Fruit fly (Drosophila melanogaster) whole organism, pupa: ENCODE data around the gene Culd.

Experiments
- CG10348 ChIP-seq: fragments of 200-800 bp; sonication (Bioruptor generic); IDR thresholded peaks from 2 replicates; pipeline ENCODE4 v1.3.6; 2022; ENCODE audit warnings: missing biosample characterization, missing genetic modification characterization
- CG12605 ChIP-seq: fragments of 200-800 bp; sonication (Bioruptor generic); IDR thresholded peaks from 2 replicates; pipeline ENCODE4 v1.3.6; 2022; ENCODE audit warnings: missing biosample characterization, missing genetic modification characterization
- CG13204 ChIP-seq: fragments of 200-800 bp; sonication (Bioruptor generic); optimal IDR thresholded peaks from 2 replicates; lab custom pipeline; 2018; ENCODE audit warnings: missing biosample characterization, mild to moderate bottlenecking, missing genetic modification characterization, moderate library complexity
- CG14655 ChIP-seq: fragments of 200-800 bp; sonication (Bioruptor generic); optimal IDR thresholded peaks from 3 replicates; lab custom pipeline; 2017; ENCODE audit warnings: mild to moderate bottlenecking, missing biosample characterization, missing genetic modification reagents, missing genetic modification characterization
- CG15710 ChIP-seq: fragments of 200-800 bp; sonication (Bioruptor generic); optimal IDR thresholded peaks from 2 replicates; lab custom pipeline; 2018; ENCODE audit warnings: missing biosample characterization, mild to moderate bottlenecking, missing genetic modification characterization, moderate library complexity
- CG17806 ChIP-seq: fragments of 200-800 bp; sonication (Bioruptor generic); optimal IDR thresholded peaks from 2 replicates; lab custom pipeline; 2018; ENCODE audit warnings: missing biosample characterization, mild to moderate bottlenecking, missing genetic modification characterization, moderate library complexity
- CG32121 ChIP-seq: fragments of 200-800 bp; sonication (Bioruptor generic); IDR thresholded peaks from 2 replicates; pipeline ENCODE4 v1.3.6; 2022; ENCODE audit warnings: missing biosample characterization, missing genetic modification characterization
- CG34367 ChIP-seq: fragments of 200-800 bp; sonication (Bioruptor generic); optimal IDR thresholded peaks from 2 replicates; lab custom pipeline; 2018; ENCODE audit warnings: missing biosample characterization, mild to moderate bottlenecking, missing genetic modification characterization
- CG4496 ChIP-seq: fragments of 200-800 bp; sonication (Bioruptor generic); IDR thresholded peaks from 3 replicates; pipeline ENCODE4 v1.3.6; 2022; ENCODE audit warnings: missing biosample characterization, missing genetic modification characterization
- CG8159 ChIP-seq: fragments of 200-800 bp; sonication (Bioruptor generic); optimal IDR thresholded peaks from 3 replicates; lab custom pipeline; 2018; ENCODE audit warnings: missing biosample characterization, mild to moderate bottlenecking, missing genetic modification characterization, moderate library complexity
- CG8301 ChIP-seq: fragments of 200-800 bp; sonication (Bioruptor generic); optimal IDR thresholded peaks from 2 replicates; lab custom pipeline; 2018; ENCODE audit warnings: missing biosample characterization, mild to moderate bottlenecking, missing genetic modification characterization
- CG9948 ChIP-seq: fragments of 200-800 bp; sonication (Bioruptor generic); optimal IDR thresholded peaks from 2 replicates; lab custom pipeline; 2018; ENCODE audit warnings: missing biosample characterization, mild to moderate bottlenecking, missing genetic modification characterization, moderate library complexity
- D1 ChIP-seq: fragments of 200-800 bp; sonication (Bioruptor generic); optimal IDR thresholded peaks from 2 replicates; lab custom pipeline; 2018; ENCODE audit warnings: missing biosample characterization, mild to moderate bottlenecking, missing genetic modification characterization, moderate library complexity
- EcR ChIP-seq: fragments of 200-800 bp; sonication (Bioruptor generic); optimal IDR thresholded peaks from 3 replicates; lab custom pipeline; 2019; ENCODE audit warnings: missing biosample characterization, missing genetic modification characterization, mild to moderate bottlenecking, moderate library complexity, missing genetic modification reagents
- Ets98B ChIP-seq: fragments of 200-800 bp; sonication (Bioruptor generic); IDR thresholded peaks from 2 replicates; pipeline ENCODE4 v1.3.6; 2022; ENCODE audit warnings: missing biosample characterization, missing genetic modification characterization
- Pif1A ChIP-seq: fragments of 200-800 bp; sonication (Bioruptor generic); optimal IDR thresholded peaks from 3 replicates; lab custom pipeline; 2016; ENCODE audit warnings: missing biosample characterization, missing genetic modification characterization
- Pif1B ChIP-seq: fragments of 200-800 bp; sonication (Bioruptor generic); optimal IDR thresholded peaks from 3 replicates; lab custom pipeline; 2016; ENCODE audit warnings: missing biosample characterization, missing genetic modification characterization
- Snoo ChIP-seq: fragments of 200-800 bp; sonication (Bioruptor generic); optimal IDR thresholded peaks from 3 replicates; lab custom pipeline; 2017; ENCODE audit warnings: missing biosample characterization, mild to moderate bottlenecking, missing genetic modification characterization, inconsistent platforms
- fd96Ca ChIP-seq: fragments of 200-800 bp; sonication (Bioruptor generic); IDR thresholded peaks from 3 replicates; pipeline ENCODE4 v1.3.6; 2022; ENCODE audit warnings: missing biosample characterization, missing genetic modification characterization
- gl ChIP-seq: fragments of 200-800 bp; sonication (Bioruptor generic); optimal IDR thresholded peaks from 2 replicates; lab custom pipeline; 2018; ENCODE audit warnings: missing biosample characterization, mild to moderate bottlenecking, missing genetic modification characterization
- rn ChIP-seq: fragments of 200-800 bp; sonication (Bioruptor generic); IDR thresholded peaks from 2 replicates; pipeline ENCODE4 v1.3.6; 2022; ENCODE audit warnings: missing biosample characterization, missing genetic modification characterization

The Culd gene

dm6 chr3L:8338921-8339320, 17.2 kb downstream of the Culd start, which contains the start of gene Pex2:
Gene Pex2 (plus strand): TSS chr3L:8339051.
- TF ChIP-seq CG32121 (GFP tag; lab: Robert Waterston, UW) (peak; percentile 18; the same call in 1 of the 2 replicates), CG13204 (GFP tag; lab: Kevin White, UChicago) (no peak), CG12605 (GFP tag; lab: Robert Waterston, UW) (no peak), CG34367 (no peak), CG15710 (no peak), CG8301 (tag; lab: Kevin White, UChicago) (peak; percentile 6), Pif1B (GFP tag; lab: Kevin White, UChicago) (no peak), fd96Ca (no peak), EcR (no peak), CG4496 (GFP tag; lab: Robert Waterston, UW) (0 out of 3 replicates have a peak, but pooled peaks have one; percentile 13), rn (GFP tag; lab: Robert Waterston, UW) (no peak), gl (tag; lab: Kevin White, UChicago) (no peak), Pif1A (peak; percentile 10), CG9948 (tag; lab: Kevin White, UChicago) (no peak), Snoo (tag; lab: Kevin White, UChicago) (no peak), D1 (tag; lab: Kevin White, UChicago) (no peak), CG8159 (tag; lab: Kevin White, UChicago) (peak; percentile 16)

dm6 chr3L:8336372-8336771, 19.7 kb downstream of the Culd start, which contains the start of gene Cpr66Cb:
Gene Cpr66Cb (plus strand): TSS chr3L:8336672.
- TF ChIP-seq CG8301 (tag; lab: Kevin White, UChicago) (no peak), Snoo (tag; lab: Kevin White, UChicago) (no peak), CG32121 (GFP tag; lab: Robert Waterston, UW) (no peak), CG4496 (GFP tag; lab: Robert Waterston, UW) (no peak), CG13204 (GFP tag; lab: Kevin White, UChicago) (no peak), CG10348 (GFP tag; lab: Robert Waterston, UW) (no peak), D1 (tag; lab: Kevin White, UChicago) (no peak), CG34367 (no peak), CG14655 (no peak), EcR (no peak), CG17806 (tag; lab: Kevin White, UChicago) (no peak), Ets98B (GFP tag; lab: Robert Waterston, UW) (no peak), Pif1B (GFP tag; lab: Kevin White, UChicago) (no peak), gl (tag; lab: Kevin White, UChicago) (no peak), CG15710 (no peak), rn (GFP tag; lab: Robert Waterston, UW) (no peak), CG8159 (tag; lab: Kevin White, UChicago) (no peak), fd96Ca (no peak), CG12605 (GFP tag; lab: Robert Waterston, UW) (no peak)

- TF ChIP-seq Ets98B (GFP tag; lab: Robert Waterston, UW) (0 out of 2 replicates have a peak, but pooled peaks have one; percentile 35), CG32121 (GFP tag; lab: Robert Waterston, UW) (no peak), fd96Ca (peak; percentile 13; the same call in 1 of the 3 replicates), EcR (no peak)
- TF ChIP-seq, all 21 proteins: peak for 2
Observed at dm6 chr3L:8334338-8334737, 21.8 kb downstream of the Culd start.

dm6 chr3L:8333574-8333973, 22.5 kb downstream of the Culd start:
- TF ChIP-seq CG17806 (tag; lab: Kevin White, UChicago) = no peak
- no peak for TF ChIP-seq CG10348 (GFP tag; lab: Robert Waterston, UW)
- TF ChIP-seq CG15710 = no peak
- TF ChIP-seq D1 (tag; lab: Kevin White, UChicago) = no peak
- TF ChIP-seq Pif1A = no peak
- no peak for TF ChIP-seq CG12605 (GFP tag; lab: Robert Waterston, UW)
- TF ChIP-seq CG34367 = no peak
- no peak for TF ChIP-seq CG4496 (GFP tag; lab: Robert Waterston, UW)

dm6 chr3L:8331414-8331813, 24.7 kb downstream of the Culd start:
- TF ChIP-seq CG14655 = no peak
- TF ChIP-seq CG9948 (tag; lab: Kevin White, UChicago) = no peak
- TF ChIP-seq CG4496 (GFP tag; lab: Robert Waterston, UW) = 0 out of 3 replicates have a peak, but pooled peaks have one; percentile 21
- TF ChIP-seq CG34367 = no peak
- no peak for TF ChIP-seq Snoo (tag; lab: Kevin White, UChicago)
- TF ChIP-seq Ets98B (GFP tag; lab: Robert Waterston, UW) = no peak
- no peak for TF ChIP-seq CG17806 (tag; lab: Kevin White, UChicago)

- TF ChIP-seq CG32121 (GFP tag; lab: Robert Waterston, UW) = no peak
- peak; percentile 14 for TF ChIP-seq D1 (tag; lab: Kevin White, UChicago)
- TF ChIP-seq, all 21 proteins: peak for 1
Observed at dm6 chr3L:8329005-8329404, 27.1 kb downstream of the Culd start.

dm6 chr3L:8328283-8328682, 27.8 kb downstream of the Culd start, which contains the start of gene CG34462:
Gene CG34462 (plus strand): TSS chr3L:8328583.
- TF ChIP-seq CG12605 (GFP tag; lab: Robert Waterston, UW) = no peak
- no peak for TF ChIP-seq CG4496 (GFP tag; lab: Robert Waterston, UW)
- TF ChIP-seq gl (tag; lab: Kevin White, UChicago) = no peak
- TF ChIP-seq CG8159 (tag; lab: Kevin White, UChicago) = no peak
- TF ChIP-seq CG15710 = no peak
- no peak for TF ChIP-seq Pif1A
- TF ChIP-seq CG8301 (tag; lab: Kevin White, UChicago) = no peak
- no peak for TF ChIP-seq Snoo (tag; lab: Kevin White, UChicago)
- no peak for TF ChIP-seq CG14655
- no peak for TF ChIP-seq fd96Ca
- TF ChIP-seq D1 (tag; lab: Kevin White, UChicago) = no peak
- no peak for TF ChIP-seq EcR
- TF ChIP-seq rn (GFP tag; lab: Robert Waterston, UW) = no peak
- no peak for TF ChIP-seq CG34367
- no peak for TF ChIP-seq Pif1B (GFP tag; lab: Kevin White, UChicago)
- no peak for TF ChIP-seq CG32121 (GFP tag; lab: Robert Waterston, UW)
- no peak for TF ChIP-seq CG17806 (tag; lab: Kevin White, UChicago)
- TF ChIP-seq Ets98B (GFP tag; lab: Robert Waterston, UW) = no peak
- TF ChIP-seq CG13204 (GFP tag; lab: Kevin White, UChicago) = no peak
